Fruit fly (Drosophila melanogaster): ENCODE results near the gene moi.

Gene moi

dm6 chr3R:18296737-18297136 is 41.4 kb downstream of the moi start:
- no peak for TF ChIP-seq CG17801 (GFP tag; optimal IDR thresholded peaks at IDR 0.05; ENCODE audit: partially characterized antibody)

dm6 chr3R:18297444-18298297 is 42.3 kb downstream of the moi start:
- TF ChIP-seq CG17801 (GFP tag; optimal IDR thresholded peaks at IDR 0.05; ENCODE audit: partially characterized antibody): no peak

dm6 chr3R:18298298-18298899 is 43.1 kb downstream of the moi start:
- TF ChIP-seq CG17801 (GFP tag; optimal IDR thresholded peaks at IDR 0.05; ENCODE audit: partially characterized antibody): no peak

dm6 chr3R:18298900-18299321 is 43.6 kb downstream of the moi start, which contains the start of gene Dlc90F:
TSS of gene Dlc90F (plus strand) at chr3R:18299229.
- TF ChIP-seq CG17801 (GFP tag; optimal IDR thresholded peaks at IDR 0.05; ENCODE audit: partially characterized antibody): no peak

- no peak for TF ChIP-seq CG17801 (GFP tag; optimal IDR thresholded peaks at IDR 0.05; ENCODE audit: partially characterized antibody)
These were observed 46.2 kb downstream of the moi start, which contains the start of gene Polr1E for dm6 chr3R:18301569-18301968. TSS of gene Polr1E (minus strand) at chr3R:18301728.

dm6 chr3R:18302749-18303148 is 47.4 kb downstream of the moi start, which contains the start of gene CG7126:
TSS of gene CG7126 (minus strand) at chr3R:18302849.
- no peak for TF ChIP-seq CG17801 (GFP tag; optimal IDR thresholded peaks at IDR 0.05; ENCODE audit: partially characterized antibody)
